Worm (Caenorhabditis elegans) whole organism, L2 larva: Measurements from ENCODE around the gene F15E6.10.

Experiments
- C34F6.9 ChIP-seq: fragments of 150-350 bp; optimal IDR thresholded peaks from 2 replicates; lab custom pipeline; 2014; ENCODE audit warnings: missing biosample characterization, missing genetic modification characterization
- F13H6.1 ChIP-seq: sonication (generic microtip); optimal IDR thresholded peaks from 2 replicates; lab custom pipeline; 2016; ENCODE audit warnings: missing genetic modification characterization, missing compliant biosample characterization
- R02D3.7 ChIP-seq: fragments of 150-350 bp; optimal IDR thresholded peaks from 2 replicates; lab custom pipeline; 2014; ENCODE audit warnings: missing biosample characterization, missing genetic modification characterization
- Y55F3AM.14 ChIP-seq: fragments of 200-800 bp; sonication (Bioruptor generic); optimal IDR thresholded peaks from 2 replicates; lab custom pipeline; 2018; ENCODE audit warnings: mild to moderate bottlenecking, missing genetic modification characterization, missing compliant biosample characterization
- ZK546.5 ChIP-seq: sonication (generic microtip); optimal IDR thresholded peaks from 2 replicates; lab custom pipeline; 2017; ENCODE audit warnings: missing biosample characterization, missing genetic modification characterization
- alr-1 ChIP-seq: fragments of 150-350 bp; optimal IDR thresholded peaks from 2 replicates; lab custom pipeline; 2014; ENCODE audit warnings: missing biosample characterization, missing genetic modification characterization
- ama-1 ChIP-seq: fragments of 150-350 bp; optimal IDR thresholded peaks from 2 replicates; lab custom pipeline; 2018; ENCODE audit warnings: inconsistent platforms
- blmp-1 ChIP-seq: sonication (generic microtip); optimal IDR thresholded peaks from 2 replicates; lab custom pipeline; 2017; ENCODE audit warnings: missing genetic modification characterization, mild to moderate bottlenecking, missing compliant biosample characterization, antibody characterized with exemption, moderate library complexity; ENCODE audit not compliant: insufficient read depth
- crh-2 ChIP-seq: sonication (generic microtip); optimal IDR thresholded peaks from 2 replicates; lab custom pipeline; 2017; ENCODE audit warnings: missing biosample characterization, missing genetic modification characterization
- dmd-4 ChIP-seq: sonication (generic microtip); optimal IDR thresholded peaks from 2 replicates; lab custom pipeline; 2017; ENCODE audit warnings: missing biosample characterization, missing genetic modification characterization
- elt-1 ChIP-seq: fragments of 150-350 bp; optimal IDR thresholded peaks from 2 replicates; lab custom pipeline; 2014; ENCODE audit warnings: missing biosample characterization, missing genetic modification characterization
- fos-1 ChIP-seq: fragments of 150-350 bp; optimal IDR thresholded peaks from 2 replicates; lab custom pipeline; 2014; ENCODE audit warnings: missing biosample characterization, missing genetic modification characterization
- lin-39 ChIP-seq: fragments of 150-350 bp; optimal IDR thresholded peaks from 2 replicates; lab custom pipeline; 2014; ENCODE audit warnings: missing biosample characterization, missing genetic modification reagents, missing genetic modification characterization
- lsy-2 ChIP-seq, 2 experiments: fragments of 150-350 bp in 1 of 2; sonication (generic microtip) in 1 of 2; optimal IDR thresholded peaks; 2 replicates each; lab custom pipeline; 2014 to 2017; ENCODE audit warnings: missing biosample characterization in 2 of 2, missing genetic modification characterization in 2 of 2
- mab-5 ChIP-seq: fragments of 150-350 bp; optimal IDR thresholded peaks from 2 replicates; lab custom pipeline; 2014; ENCODE audit warnings: missing biosample characterization, missing genetic modification characterization
- mbf-1 ChIP-seq: sonication (generic microtip); optimal IDR thresholded peaks from 2 replicates; lab custom pipeline; 2017; ENCODE audit warnings: missing biosample characterization, missing genetic modification characterization
- nhr-10 ChIP-seq: sonication (generic microtip); optimal IDR thresholded peaks from 2 replicates; lab custom pipeline; 2017; ENCODE audit warnings: missing biosample characterization, missing genetic modification characterization
- nhr-11 ChIP-seq: fragments of 150-350 bp; optimal IDR thresholded peaks from 2 replicates; lab custom pipeline; 2014; ENCODE audit warnings: missing biosample characterization, missing genetic modification characterization
- nhr-21 ChIP-seq: fragments of 150-350 bp; optimal IDR thresholded peaks from 2 replicates; lab custom pipeline; 2014; ENCODE audit warnings: missing biosample characterization, missing genetic modification characterization
- nhr-23 ChIP-seq: fragments of 150-350 bp; optimal IDR thresholded peaks from 2 replicates; lab custom pipeline; 2014; ENCODE audit warnings: missing biosample characterization, missing genetic modification reagents, missing genetic modification characterization
- nhr-237 ChIP-seq: fragments of 150-350 bp; optimal IDR thresholded peaks from 2 replicates; lab custom pipeline; 2014; ENCODE audit warnings: missing biosample characterization, missing genetic modification characterization
- nhr-25 ChIP-seq: fragments of 150-350 bp; sonication (generic microtip); optimal IDR thresholded peaks from 3 replicates; lab custom pipeline; 2014; ENCODE audit warnings: missing biosample characterization, missing genetic modification characterization
- nhr-6 ChIP-seq: fragments of 150-350 bp; optimal IDR thresholded peaks from 2 replicates; lab custom pipeline; 2014; ENCODE audit warnings: missing biosample characterization, missing genetic modification characterization
- nhr-77 ChIP-seq: fragments of 150-350 bp; optimal IDR thresholded peaks from 2 replicates; lab custom pipeline; 2014; ENCODE audit warnings: missing biosample characterization, missing genetic modification characterization
- peb-1 ChIP-seq: fragments of 150-350 bp; optimal IDR thresholded peaks from 2 replicates; lab custom pipeline; 2014; ENCODE audit warnings: missing biosample characterization, missing genetic modification characterization
- sma-9 ChIP-seq, 2 experiments: fragments of 150-350 bp in 1 of 2; sonication (generic microtip) in 1 of 2; optimal IDR thresholded peaks; 2 replicates each; lab custom pipeline; 2014 to 2016; ENCODE audit warnings: missing genetic modification characterization in 2 of 2, mild to moderate bottlenecking in 1 of 2, missing biosample characterization in 1 of 2, missing compliant biosample characterization in 1 of 2, missing genetic modification reagents in 1 of 2, moderate library complexity in 1 of 2
- snpc-4 ChIP-seq: fragments of 150-350 bp; optimal IDR thresholded peaks from 2 replicates; lab custom pipeline; 2014; ENCODE audit warnings: missing biosample characterization, missing genetic modification characterization
- unc-39 ChIP-seq: fragments of 150-350 bp; optimal IDR thresholded peaks from 2 replicates; lab custom pipeline; 2014; ENCODE audit warnings: missing biosample characterization, missing genetic modification characterization
- unc-55 ChIP-seq: fragments of 150-350 bp; sonication (generic microtip); optimal IDR thresholded peaks from 3 replicates; lab custom pipeline; 2014; ENCODE audit warnings: missing biosample characterization, missing genetic modification reagents, missing genetic modification characterization
- zag-1 ChIP-seq: fragments of 150-350 bp; optimal IDR thresholded peaks from 2 replicates; lab custom pipeline; 2014; ENCODE audit warnings: missing biosample characterization, missing genetic modification characterization
- ztf-1 ChIP-seq: fragments of 200-800 bp; sonication (Bioruptor generic); conservative IDR thresholded peaks from 2 replicates; pipeline ENCODE4 v1.3.6; 2022; ENCODE audit warnings: missing genetic modification characterization, missing compliant biosample characterization
- ztf-11 ChIP-seq: sonication (generic microtip); optimal IDR thresholded peaks from 2 replicates; lab custom pipeline; 2017; ENCODE audit warnings: missing biosample characterization, missing genetic modification characterization
- ztf-4 ChIP-seq: fragments of 150-350 bp; optimal IDR thresholded peaks from 2 replicates; lab custom pipeline; 2014; ENCODE audit warnings: missing biosample characterization, missing genetic modification characterization

Gene F15E6.10

ce11 chrIV:4316813-4317408 is 24.2 kb downstream of the F15E6.10 start, which contains the start of gene Y24D9B.1:
Gene Y24D9B.1, plus strand, starts transcription at chrIV:4317358.
- TF ChIP-seq mbf-1, result no peak
- no peak for TF ChIP-seq Y55F3AM.14 (GFP tag; lab: Kevin White, UChicago)
- no peak for TF ChIP-seq nhr-237 (tag; lab: Kevin White, UChicago)
- no peak for TF ChIP-seq sma-9 (GFP tag; optimal IDR thresholded peaks at IDR 0.05; lab: Kevin White, UChicago)
- TF ChIP-seq sma-9 (tag; optimal IDR thresholded peaks at IDR 0.05; lab: Kevin White, UChicago), result no peak
- no peak for TF ChIP-seq unc-55
- TF ChIP-seq snpc-4 (tag; lab: Kevin White, UChicago), result no peak
- TF ChIP-seq ama-1 (lab: Kevin White, UChicago), result no peak
- no peak for TF ChIP-seq peb-1
- no peak for TF ChIP-seq unc-39 (tag; lab: Kevin White, UChicago)
- no peak for TF ChIP-seq lsy-2 (tag; optimal IDR thresholded peaks at IDR 0.05; lab: Kevin White, UChicago)
- no peak for TF ChIP-seq elt-1 (tag; lab: Kevin White, UChicago)
- TF ChIP-seq dmd-4 (tag; lab: Kevin White, UChicago), result no peak
- TF ChIP-seq alr-1 (tag; lab: Kevin White, UChicago), result no peak
- no peak for TF ChIP-seq nhr-10 (tag; lab: Kevin White, UChicago)
- no peak for TF ChIP-seq nhr-11 (tag; lab: Kevin White, UChicago)
- TF ChIP-seq F13H6.1 (tag; lab: Kevin White, UChicago), result no peak
- TF ChIP-seq, all 48 proteins: peak for 0

- TF ChIP-seq nhr-23 (tag; lab: Kevin White, UChicago), result no peak
- TF ChIP-seq nhr-6 (tag; lab: Kevin White, UChicago), result no peak
- TF ChIP-seq fos-1 (tag; lab: Kevin White, UChicago), result no peak
- no peak for TF ChIP-seq nhr-10 (tag; lab: Kevin White, UChicago)
- TF ChIP-seq R02D3.7 (tag; lab: Kevin White, UChicago), result no peak
- no peak for TF ChIP-seq crh-2 (tag; lab: Kevin White, UChicago)
- no peak for TF ChIP-seq nhr-77 (tag; lab: Kevin White, UChicago)
These were observed 25.0 kb downstream of the F15E6.10 start for ce11 chrIV:4317638-4318037.

ce11 chrIV:4318056-4318455 is 25.4 kb downstream of the F15E6.10 start:
- no peak for TF ChIP-seq ztf-11
- TF ChIP-seq unc-55, result no peak
- no peak for TF ChIP-seq nhr-25 (tag; lab: Kevin White, UChicago)
- TF ChIP-seq lsy-2 (tag; optimal IDR thresholded peaks at IDR 0.05; lab: Kevin White, UChicago), result no peak

- no peak for TF ChIP-seq ZK546.5 (tag; lab: Kevin White, UChicago)
These were observed 26.8 kb downstream of the F15E6.10 start for ce11 chrIV:4319473-4319872.

ce11 chrIV:4326445-4326844 is 33.8 kb downstream of the F15E6.10 start, which contains the start of gene trpl-2:
Gene trpl-2, plus strand, starts transcription at chrIV:4326654.
- TF ChIP-seq fos-1 (tag; lab: Kevin White, UChicago) (peak; percentile 75), peb-1 (no peak), zag-1 (tag; lab: Kevin White, UChicago) (no peak)
- TF ChIP-seq, all 48 proteins: peak for 1

ce11 chrIV:4336139-4336851 is 43.6 kb downstream of the F15E6.10 start, which contains the start of the genes W03B1.3 and oac-51:
Gene W03B1.3, minus strand, starts transcription at chrIV:4336239.
Gene oac-51, plus strand, starts transcription at chrIV:4336801.
- TF ChIP-seq nhr-21 (tag; lab: Kevin White, UChicago), result no peak
- no peak for TF ChIP-seq nhr-10 (tag; lab: Kevin White, UChicago)
- no peak for TF ChIP-seq nhr-11 (tag; lab: Kevin White, UChicago)
- TF ChIP-seq nhr-25 (tag; lab: Kevin White, UChicago), result no peak
- no peak for TF ChIP-seq lin-39 (tag; lab: Kevin White, UChicago)
- no peak for TF ChIP-seq C34F6.9 (tag; lab: Kevin White, UChicago)
- no peak for TF ChIP-seq unc-39 (tag; lab: Kevin White, UChicago)
- no peak for TF ChIP-seq mab-5
- TF ChIP-seq mbf-1, result no peak
- TF ChIP-seq snpc-4 (tag; lab: Kevin White, UChicago), result no peak
- TF ChIP-seq ztf-4, result no peak
- no peak for TF ChIP-seq ztf-1 (GFP tag; lab: Robert Waterston, UW)
- no peak for TF ChIP-seq blmp-1 (tag; lab: Kevin White, UChicago)
- no peak for TF ChIP-seq elt-1 (tag; lab: Kevin White, UChicago)
